Fruit fly (Drosophila melanogaster) whole organism, prepupa: ENCODE results near the gene CG33252.

Experiments used
- CG10631 ChIP-seq: fragments of 200-800 bp; sonication (Bioruptor generic); optimal IDR thresholded peaks from 2 replicates; lab custom pipeline; 2016; ENCODE audit warnings: missing biosample characterization, missing genetic modification characterization
- CG10669 ChIP-seq: fragments of 200-800 bp; sonication (Bioruptor generic); optimal IDR thresholded peaks from 3 replicates; lab custom pipeline; 2018; ENCODE audit warnings: missing biosample characterization, mild to moderate bottlenecking, missing genetic modification characterization, moderate library complexity
- CG11294 ChIP-seq: fragments of 200-800 bp; sonication (Bioruptor generic); IDR thresholded peaks from 2 replicates; pipeline ENCODE4 v1.3.6; 2022; ENCODE audit warnings: missing biosample characterization, missing genetic modification characterization
- CG11762 ChIP-seq: fragments of 200-800 bp; sonication (Bioruptor generic); optimal IDR thresholded peaks from 3 replicates; lab custom pipeline; 2016; ENCODE audit warnings: missing biosample characterization, missing genetic modification characterization; ENCODE audit not compliant: insufficient read depth
- CG11902 ChIP-seq: fragments of 200-800 bp; sonication (Bioruptor generic); optimal IDR thresholded peaks from 3 replicates; lab custom pipeline; 2016; ENCODE audit warnings: missing biosample characterization, missing genetic modification characterization
- CG15336 ChIP-seq: fragments of 200-800 bp; sonication (Bioruptor generic); IDR thresholded peaks from 2 replicates; pipeline ENCODE4 v1.3.6; 2022; ENCODE audit warnings: missing biosample characterization, missing genetic modification characterization
- CG1621 ChIP-seq: fragments of 200-800 bp; sonication (Bioruptor generic); optimal IDR thresholded peaks from 3 replicates; lab custom pipeline; 2018; ENCODE audit warnings: missing biosample characterization, mild to moderate bottlenecking, missing genetic modification characterization
- CG16779 ChIP-seq: fragments of 200-800 bp; sonication (Bioruptor generic); optimal IDR thresholded peaks from 3 replicates; lab custom pipeline; 2017; ENCODE audit warnings: missing biosample characterization, mild to moderate bottlenecking, missing genetic modification characterization
- CG3032 ChIP-seq: fragments of 200-800 bp; optimal IDR thresholded peaks from 2 replicates; lab custom pipeline; 2019; ENCODE audit warnings: missing biosample characterization, mild to moderate bottlenecking, missing genetic modification characterization, moderate library complexity
- CG31627 ChIP-seq: fragments of 200-800 bp; sonication (Bioruptor generic); optimal IDR thresholded peaks from 3 replicates; lab custom pipeline; 2016; ENCODE audit warnings: missing biosample characterization, missing genetic modification characterization
- CG32006 ChIP-seq: fragments of 200-800 bp; sonication (Bioruptor generic); optimal IDR thresholded peaks from 3 replicates; lab custom pipeline; 2017; ENCODE audit warnings: missing biosample characterization, mild to moderate bottlenecking, missing genetic modification characterization
- CG34406 ChIP-seq: fragments of 200-800 bp; sonication (Bioruptor generic); optimal IDR thresholded peaks from 3 replicates; lab custom pipeline; 2016; ENCODE audit warnings: missing biosample characterization, missing genetic modification characterization
- CG4318 ChIP-seq: fragments of 200-800 bp; sonication (Bioruptor generic); optimal IDR thresholded peaks from 3 replicates; lab custom pipeline; 2017; ENCODE audit warnings: missing biosample characterization, mild to moderate bottlenecking, missing genetic modification characterization
- CG6163 ChIP-seq: fragments of 200-800 bp; sonication (Bioruptor generic); IDR thresholded peaks from 3 replicates; pipeline ENCODE4 v1.3.6; 2022; ENCODE audit warnings: missing biosample characterization, missing genetic modification characterization
- CG6792 ChIP-seq: fragments of 200-800 bp; sonication (Bioruptor generic); optimal IDR thresholded peaks from 3 replicates; lab custom pipeline; 2016; ENCODE audit warnings: missing biosample characterization, missing genetic modification characterization
- CG6808 ChIP-seq: fragments of 200-800 bp; sonication (Bioruptor generic); optimal IDR thresholded peaks from 3 replicates; lab custom pipeline; 2017; ENCODE audit warnings: missing biosample characterization, missing genetic modification characterization, mild to moderate bottlenecking, moderate library complexity, missing genetic modification reagents
- CG6854 ChIP-seq: fragments of 200-800 bp; sonication (Bioruptor generic); optimal IDR thresholded peaks from 2 replicates; lab custom pipeline; 2017; ENCODE audit warnings: missing biosample characterization, mild to moderate bottlenecking, missing genetic modification characterization
- CG7368 ChIP-seq: fragments of 200-800 bp; sonication (Bioruptor generic); optimal IDR thresholded peaks from 3 replicates; lab custom pipeline; 2016; ENCODE audit warnings: missing biosample characterization, missing genetic modification characterization
- CG8119 ChIP-seq: fragments of 200-800 bp; sonication (Bioruptor generic); IDR thresholded peaks from 3 replicates; pipeline ENCODE4 v1.3.6; 2022; ENCODE audit warnings: missing biosample characterization, missing genetic modification characterization
- CG8319 ChIP-seq: fragments of 200-800 bp; sonication (Bioruptor generic); optimal IDR thresholded peaks from 3 replicates; lab custom pipeline; 2016; ENCODE audit warnings: missing biosample characterization, missing genetic modification characterization
- CG9139 ChIP-seq: fragments of 200-800 bp; sonication (Bioruptor generic); optimal IDR thresholded peaks from 3 replicates; lab custom pipeline; 2017; ENCODE audit warnings: missing biosample characterization, mild to moderate bottlenecking, missing genetic modification characterization
- Eip75B ChIP-seq: fragments of 200-800 bp; sonication (Bioruptor generic); optimal IDR thresholded peaks from 3 replicates; lab custom pipeline; 2016; ENCODE audit warnings: missing biosample characterization, missing genetic modification characterization
- Eip78C ChIP-seq: fragments of 200-800 bp; sonication (Bioruptor generic); peaks from one replicate; lab custom pipeline; 2016; ENCODE audit warnings: missing biosample characterization, missing genetic modification characterization
- Ets21C ChIP-seq: fragments of 200-800 bp; sonication (Bioruptor generic); optimal IDR thresholded peaks from 3 replicates; lab custom pipeline; 2016; ENCODE audit warnings: missing biosample characterization, missing genetic modification characterization
- Ets96B ChIP-seq: fragments of 200-800 bp; optimal IDR thresholded peaks from 2 replicates; lab custom pipeline; 2019; ENCODE audit warnings: missing biosample characterization, mild to moderate bottlenecking, missing genetic modification characterization, moderate library complexity
- Hr38 ChIP-seq: sonication (Bioruptor generic); optimal IDR thresholded peaks from 2 replicates; lab custom pipeline; 2016; ENCODE audit warnings: missing biosample characterization, missing genetic modification characterization
- Hr39 ChIP-seq: fragments of 200-800 bp; sonication (Bioruptor generic); optimal IDR thresholded peaks from 2 replicates; lab custom pipeline; 2016; ENCODE audit warnings: missing biosample characterization, missing genetic modification characterization
- Hr4 ChIP-seq: fragments of 200-800 bp; sonication (Bioruptor generic); optimal IDR thresholded peaks from 3 replicates; lab custom pipeline; 2016; ENCODE audit warnings: missing biosample characterization, missing genetic modification characterization
- Lpt ChIP-seq: fragments of 200-800 bp; sonication (Bioruptor generic); optimal IDR thresholded peaks from 3 replicates; lab custom pipeline; 2016; ENCODE audit warnings: missing biosample characterization, missing genetic modification characterization
- Met ChIP-seq: fragments of 200-800 bp; sonication (Bioruptor generic); optimal IDR thresholded peaks from 3 replicates; lab custom pipeline; 2016; ENCODE audit warnings: missing biosample characterization, missing genetic modification characterization
- OdsH ChIP-seq: fragments of 200-800 bp; sonication (Bioruptor generic); optimal IDR thresholded peaks from 3 replicates; lab custom pipeline; 2016; ENCODE audit warnings: missing biosample characterization, missing genetic modification characterization
- Smox ChIP-seq: fragments of 200-800 bp; sonication (Bioruptor generic); optimal IDR thresholded peaks from 3 replicates; lab custom pipeline; 2016; ENCODE audit warnings: missing biosample characterization, missing genetic modification characterization
- Sox102F ChIP-seq: fragments of 200-800 bp; sonication (Bioruptor generic); optimal IDR thresholded peaks from 2 replicates; lab custom pipeline; 2016; ENCODE audit warnings: missing biosample characterization, mild to moderate bottlenecking, missing genetic modification characterization
- Sox14 ChIP-seq: fragments of 200-800 bp; sonication (Bioruptor generic); optimal IDR thresholded peaks from 3 replicates; lab custom pipeline; 2016; ENCODE audit warnings: missing biosample characterization, missing genetic modification characterization
- achi ChIP-seq: fragments of 200-800 bp; sonication (Bioruptor generic); optimal IDR thresholded peaks from 3 replicates; lab custom pipeline; 2016; ENCODE audit warnings: missing biosample characterization, missing genetic modification characterization
- dac ChIP-seq: fragments of 200-800 bp; sonication (Bioruptor generic); optimal IDR thresholded peaks from 2 replicates; lab custom pipeline; 2017; ENCODE audit warnings: missing biosample characterization, mild to moderate bottlenecking, missing genetic modification characterization
- dsx ChIP-seq: fragments of 200-800 bp; optimal IDR thresholded peaks from 3 replicates; lab custom pipeline; 2019; ENCODE audit warnings: missing biosample characterization, mild to moderate bottlenecking, missing genetic modification characterization, moderate library complexity; ENCODE audit not compliant: poor library complexity, severe bottlenecking
- eg ChIP-seq: fragments of 200-800 bp; sonication (Bioruptor generic); IDR thresholded peaks from 3 replicates; pipeline ENCODE4 v1.3.6; 2022; ENCODE audit warnings: missing biosample characterization, missing genetic modification characterization
- esn ChIP-seq: fragments of 200-800 bp; sonication (Bioruptor generic); optimal IDR thresholded peaks from 2 replicates; lab custom pipeline; 2016; ENCODE audit warnings: missing biosample characterization, mild to moderate bottlenecking, missing genetic modification characterization, moderate library complexity
- fd59A ChIP-seq: fragments of 200-800 bp; sonication (Bioruptor generic); optimal IDR thresholded peaks from 2 replicates; lab custom pipeline; 2017; ENCODE audit warnings: missing biosample characterization, mild to moderate bottlenecking, missing genetic modification characterization, missing genetic modification reagents
- fd85E ChIP-seq: fragments of 200-800 bp; sonication (Bioruptor generic); optimal IDR thresholded peaks from 3 replicates; lab custom pipeline; 2016; ENCODE audit warnings: missing biosample characterization, missing genetic modification characterization
- fkh ChIP-seq: fragments of 200-800 bp; sonication (Bioruptor generic); optimal IDR thresholded peaks from 3 replicates; lab custom pipeline; 2017; ENCODE audit warnings: missing biosample characterization, mild to moderate bottlenecking, missing genetic modification characterization, moderate library complexity
- lz ChIP-seq: fragments of 200-800 bp; sonication (Bioruptor generic); optimal IDR thresholded peaks from 3 replicates; lab custom pipeline; 2016; ENCODE audit warnings: missing biosample characterization, missing genetic modification characterization
- pdm3 ChIP-seq: fragments of 200-800 bp; sonication (Bioruptor generic); optimal IDR thresholded peaks from 3 replicates; lab custom pipeline; 2016; ENCODE audit warnings: missing biosample characterization, missing genetic modification characterization
- salr ChIP-seq, 2 experiments: fragments of 200-800 bp; sonication (Bioruptor generic); optimal IDR thresholded peaks; 3 replicates each; lab custom pipeline; 2016 to 2018; ENCODE audit warnings: missing biosample characterization in 2 of 2, missing genetic modification characterization in 2 of 2, mild to moderate bottlenecking in 1 of 2
- spab ChIP-seq: fragments of 200-800 bp; sonication (Bioruptor generic); optimal IDR thresholded peaks from 2 replicates; lab custom pipeline; 2017; ENCODE audit warnings: missing biosample characterization, mild to moderate bottlenecking, missing genetic modification characterization, missing genetic modification reagents
- ss ChIP-seq, 2 experiments: fragments of 200-800 bp; sonication (Bioruptor generic); optimal IDR thresholded peaks; 2 replicates in 1 of 2; 3 replicates in 1 of 2; lab custom pipeline; 2017 to 2018; ENCODE audit warnings: mild to moderate bottlenecking in 2 of 2, missing biosample characterization in 2 of 2, missing genetic modification characterization in 2 of 2, moderate library complexity in 1 of 2
- topi ChIP-seq: fragments of 200-800 bp; sonication (Bioruptor generic); optimal IDR thresholded peaks from 3 replicates; lab custom pipeline; 2016; ENCODE audit warnings: missing biosample characterization, missing genetic modification characterization
- vri ChIP-seq: fragments of 200-800 bp; sonication (Bioruptor generic); optimal IDR thresholded peaks from 3 replicates; lab custom pipeline; 2016; ENCODE audit warnings: missing biosample characterization, mild to moderate bottlenecking, missing genetic modification characterization

CG33252 gene

dm6 chrX:16859732-16860131, 37.3 kb downstream of the CG33252 start (continued):
- TF ChIP-seq Met (GFP tag; lab: Kevin White, UChicago) (no peak), achi (GFP tag; lab: Kevin White, UChicago) (no peak), Hr39 (GFP tag; lab: Kevin White, UChicago) (no peak), CG11762 (GFP tag; lab: Kevin White, UChicago) (no peak), salr (GFP tag; optimal IDR thresholded peaks at IDR 0.05; lab: Kevin White, UChicago) (peak in 1 of 2 experiments; percentile 44), CG34406 (peak; percentile 24), fd59A (GFP tag; lab: Kevin White, UChicago) (no peak), topi (GFP tag; lab: Kevin White, UChicago) (no peak), Smox (GFP tag; lab: Kevin White, UChicago) (no peak), CG15336 (GFP tag; lab: Robert Waterston, UW) (no peak; the same call in 1 of the 2 replicates), CG8319 (GFP tag; lab: Kevin White, UChicago) (no peak), CG11294 (GFP tag; lab: Robert Waterston, UW) (no peak), Eip75B (no peak), CG16779 (tag; lab: Kevin White, UChicago) (no peak), CG9139 (GFP tag; lab: Kevin White, UChicago) (no peak), esn (GFP tag; lab: Kevin White, UChicago) (peak; percentile 12), fkh (GFP tag; lab: Kevin White, UChicago) (no peak), lz (no peak), CG1621 (no peak), Sox102F (GFP tag; lab: Kevin White, UChicago) (no peak), fd85E (GFP tag; lab: Kevin White, UChicago) (no peak)
- TF ChIP-seq, all 60 proteins: peak for 15

- no peak for TF ChIP-seq Ets96B
- TF ChIP-seq CG4318 (GFP tag; lab: Kevin White, UChicago), result no peak
- TF ChIP-seq CG31627, result no peak
- TF ChIP-seq Hr38 (GFP tag; lab: Kevin White, UChicago), result no peak
- no peak for TF ChIP-seq CG34406
- TF ChIP-seq CG6792 (GFP tag; lab: Kevin White, UChicago), result no peak
- no peak for TF ChIP-seq CG1621
- peak; percentile 75 for TF ChIP-seq Eip78C
- peak; percentile 70 for TF ChIP-seq CG8119 (GFP tag; lab: Robert Waterston, UW)
- no peak for TF ChIP-seq CG10631
- TF ChIP-seq vri (GFP tag; lab: Kevin White, UChicago), result no peak
- TF ChIP-seq CG32006 (GFP tag; lab: Kevin White, UChicago), result peak; percentile 58
- TF ChIP-seq eg (GFP tag; lab: Robert Waterston, UW), result peak; percentile 55; the same call in 2 of the 3 replicates
- TF ChIP-seq CG3032 (tag; lab: Kevin White, UChicago), result no peak
- TF ChIP-seq Sox14 (GFP tag; lab: Kevin White, UChicago), result no peak
- TF ChIP-seq spab (GFP tag; lab: Kevin White, UChicago), result no peak
- TF ChIP-seq CG6163 (GFP tag; lab: Robert Waterston, UW), result 0 out of 3 replicates have a peak, but pooled peaks have one; percentile 38
- TF ChIP-seq OdsH (GFP tag; lab: Kevin White, UChicago), result peak; percentile 37
- TF ChIP-seq CG10669 (GFP tag; lab: Kevin White, UChicago), result no peak
- TF ChIP-seq CG9139 (GFP tag; lab: Kevin White, UChicago), result no peak
- TF ChIP-seq ss (GFP tag; optimal IDR thresholded peaks at IDR 0.05; lab: Kevin White, UChicago), result no peak
- no peak for TF ChIP-seq Met (GFP tag; lab: Kevin White, UChicago)
- TF ChIP-seq CG6808 (GFP tag; lab: Kevin White, UChicago), result no peak
- TF ChIP-seq CG6854 (GFP tag; lab: Kevin White, UChicago), result no peak
- TF ChIP-seq pdm3 (GFP tag; lab: Kevin White, UChicago), result peak; percentile 30
- TF ChIP-seq CG7368 (GFP tag; lab: Kevin White, UChicago), result no peak
- no peak for TF ChIP-seq fd59A (GFP tag; lab: Kevin White, UChicago)
- no peak for TF ChIP-seq dsx (GFP tag; lab: Kevin White, UChicago)
- no peak for TF ChIP-seq fkh (GFP tag; lab: Kevin White, UChicago)
- TF ChIP-seq dac (GFP tag; lab: Kevin White, UChicago), result no peak
- no peak for TF ChIP-seq CG16779 (tag; lab: Kevin White, UChicago)
- TF ChIP-seq Smox (GFP tag; lab: Kevin White, UChicago), result no peak
- peak; percentile 43 for TF ChIP-seq Hr4 (GFP tag; lab: Kevin White, UChicago)
- no peak for TF ChIP-seq CG11902
- TF ChIP-seq Ets21C (GFP tag; lab: Kevin White, UChicago), result no peak
- peak; percentile 21 for TF ChIP-seq achi (GFP tag; lab: Kevin White, UChicago)
- TF ChIP-seq Lpt (GFP tag; lab: Kevin White, UChicago), result no peak
- TF ChIP-seq Hr39 (GFP tag; lab: Kevin White, UChicago), result no peak
Observed at dm6 chrX:16854746-16855145, 42.2 kb downstream of the CG33252 start.
